Worm (Caenorhabditis elegans) whole organism, L3 larva: ENCODE results near the gene ptc-3.

Source experiments
- R02D3.7 ChIP-seq: fragments of 150-350 bp; optimal IDR thresholded peaks from 2 replicates; lab custom pipeline; 2014; ENCODE audit warnings: missing biosample characterization, missing genetic modification characterization
- aly-2 ChIP-seq: fragments of 150-350 bp; optimal IDR thresholded peaks from 2 replicates; lab custom pipeline; 2014; ENCODE audit warnings: missing biosample characterization, missing genetic modification characterization
- nhr-237 ChIP-seq: fragments of 150-350 bp; optimal IDR thresholded peaks from 2 replicates; lab custom pipeline; 2014; ENCODE audit warnings: missing biosample characterization, missing genetic modification characterization
- nhr-28 ChIP-seq: fragments of 150-350 bp; optimal IDR thresholded peaks from 2 replicates; lab custom pipeline; 2014; ENCODE audit warnings: missing biosample characterization, missing genetic modification characterization
- sea-2 ChIP-seq: fragments of 150-350 bp; sonication (generic microtip); optimal IDR thresholded peaks from 4 replicates; lab custom pipeline; 2014; ENCODE audit warnings: missing biosample characterization, missing genetic modification reagents, missing genetic modification characterization
- tbx-2 ChIP-seq: sonication (generic microtip); optimal IDR thresholded peaks from 2 replicates; lab custom pipeline; 2016; ENCODE audit warnings: mild to moderate bottlenecking, missing genetic modification characterization, missing compliant biosample characterization
- unc-39 ChIP-seq: sonication (generic microtip); optimal IDR thresholded peaks from 4 replicates; lab custom pipeline; 2017; ENCODE audit warnings: missing biosample characterization, missing genetic modification characterization
- unc-62 ChIP-seq: fragments of 150-350 bp; sonication (generic microtip); optimal IDR thresholded peaks from 4 replicates; lab custom pipeline; 2014; ENCODE audit warnings: missing biosample characterization, missing genetic modification reagents, missing genetic modification characterization
- zag-1 ChIP-seq: fragments of 150-350 bp; optimal IDR thresholded peaks from 2 replicates; lab custom pipeline; 2014; ENCODE audit warnings: missing biosample characterization, missing genetic modification characterization

DNA sequence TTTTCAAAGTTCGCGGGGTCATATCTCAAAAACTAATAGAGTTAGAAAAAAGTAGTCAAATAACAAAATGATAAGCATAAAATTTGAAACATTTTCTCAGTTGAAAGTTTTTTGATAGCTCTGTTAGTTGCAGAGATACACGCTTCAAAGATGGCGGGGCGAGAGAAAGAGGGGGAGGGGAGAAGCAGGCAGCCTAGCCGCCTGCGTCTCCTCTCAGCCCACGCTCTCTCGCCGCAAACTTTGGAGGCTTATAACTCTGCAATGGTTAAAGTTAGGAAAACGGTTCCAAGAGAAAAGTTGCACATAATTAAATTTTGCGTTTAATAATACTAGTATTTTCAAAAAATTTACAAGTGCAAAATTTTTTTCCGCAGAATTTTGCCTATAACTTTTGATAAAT is 50.6 kb downstream of the ptc-3 start:
- TF ChIP-seq aly-2 (tag; lab: Kevin White, UChicago) (no peak), zag-1 (tag; lab: Kevin White, UChicago) (no peak), sea-2 (no peak), unc-62 (GFP tag; lab: Kevin White, UChicago) (no peak), nhr-28 (tag; lab: Kevin White, UChicago) (no peak), nhr-237 (tag; lab: Kevin White, UChicago) (no peak), R02D3.7 (tag; lab: Kevin White, UChicago) (no peak), unc-39 (tag; lab: Kevin White, UChicago) (no peak), tbx-2 (no peak)
